Fruit fly (Drosophila melanogaster): ENCODE results near the gene CG43740.

dm6 chrX:10340492-10340891 lies 7.0 kb downstream of the CG43740 start:
- no peak for TF ChIP-seq CG12659 (GFP tag; optimal IDR thresholded peaks at IDR 0.05)
- no peak for TF ChIP-seq CG17328 (GFP tag; IDR thresholded peaks at IDR 0.05)
- TF ChIP-seq mld (GFP tag; IDR thresholded peaks at IDR 0.05; ENCODE audit: partially characterized antibody), result no peak
- no peak for TF ChIP-seq CG17359 (tag; optimal IDR thresholded peaks at IDR 0.05)
- no peak for TF ChIP-seq Hmr (GFP tag; optimal IDR thresholded peaks at IDR 0.05)
- TF ChIP-seq ewg (GFP tag; optimal IDR thresholded peaks at IDR 0.05), result no peak
- no peak for TF ChIP-seq Blimp-1 (GFP tag; optimal IDR thresholded peaks at IDR 0.05)
- TF ChIP-seq slp2 (GFP tag; optimal IDR thresholded peaks at IDR 0.05), result no peak
- TF ChIP-seq CG5180 (GFP tag; optimal IDR thresholded peaks at IDR 0.05), result no peak
- TF ChIP-seq Hey (tag; optimal IDR thresholded peaks at IDR 0.05), result no peak

All from whole organism, embryonic.